Worm (Caenorhabditis elegans): Measurements from ENCODE around the gene Y49F6C.2.

DNA sequence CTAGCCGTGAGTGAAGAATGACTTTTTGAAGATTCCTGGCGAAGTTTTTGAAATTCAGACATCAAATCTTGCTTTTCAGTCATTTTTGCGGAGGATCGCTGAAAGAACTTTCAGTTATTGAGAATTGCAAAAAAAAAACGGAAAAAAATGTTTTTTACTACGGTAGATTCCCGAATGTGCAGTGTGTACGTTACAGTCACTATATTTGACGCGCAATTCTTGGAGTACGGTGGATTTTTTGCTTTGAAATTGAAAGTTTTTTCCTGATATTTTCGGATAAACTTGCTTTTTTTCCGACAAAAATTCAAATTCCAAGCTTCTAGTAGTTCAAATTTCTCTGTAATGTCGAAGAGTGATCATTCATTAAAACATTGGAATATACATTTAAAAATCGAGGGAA lies 36.4 kb upstream of the Y49F6C.2 start, which contains the start of gene F14D2.11:
- TF ChIP-seq snpc-3.4 (tag; optimal IDR thresholded peaks at IDR 0.05) (no peak), snpc-4 (GFP tag; optimal IDR thresholded peaks at IDR 0.05) (no peak), snpc-4 (tag; optimal IDR thresholded peaks at IDR 0.05) (no peak), ztf-18 (tag; optimal IDR thresholded peaks at IDR 0.05) (no peak), hlh-12 (tag; optimal IDR thresholded peaks at IDR 0.05) (no peak), lin-26 (GFP tag; IDR thresholded peaks at IDR 0.05) (no peak), hmg-1.2 (GFP tag; IDR thresholded peaks at IDR 0.05) (no peak)

Measured in whole organism, young adult.